Fruit fly (Drosophila melanogaster) Kc167 (cell line): ENCODE results near the gene CG3630.

Experiments
- Myc ChIP-seq: fragments of >200 bp; optimal IDR thresholded peaks from 2 replicates; lab custom pipeline; 2017; ENCODE audit warnings: missing external identifiers
- Sin3A ChIP-seq: fragments of >200 bp; optimal IDR thresholded peaks from 2 replicates; lab custom pipeline; 2018; ENCODE audit warnings: missing external identifiers
- h ChIP-seq: fragments of >200 bp; optimal IDR thresholded peaks from 3 replicates; lab custom pipeline; 2018; ENCODE audit warnings: missing external identifiers
- insv ChIP-seq: fragments of >200 bp; optimal IDR thresholded peaks from 3 replicates; lab custom pipeline; 2018; ENCODE audit warnings: missing external identifiers
- psq ChIP-seq: fragments of >200 bp; optimal IDR thresholded peaks from 2 replicates; lab custom pipeline; 2017; ENCODE audit warnings: missing external identifiers
- ttk ChIP-seq: sonication (Bioruptor generic); optimal IDR thresholded peaks from 2 replicates; lab custom pipeline; 2017; ENCODE audit warnings: missing external identifiers

The CG3630 gene

dm6 chrX:2166129-2166528 lies 4.1 kb downstream of the CG3630 start:
- TF ChIP-seq h (lab: Kevin White, UChicago), result no peak
- TF ChIP-seq Myc (lab: Kevin White, UChicago), result no peak

DNA sequence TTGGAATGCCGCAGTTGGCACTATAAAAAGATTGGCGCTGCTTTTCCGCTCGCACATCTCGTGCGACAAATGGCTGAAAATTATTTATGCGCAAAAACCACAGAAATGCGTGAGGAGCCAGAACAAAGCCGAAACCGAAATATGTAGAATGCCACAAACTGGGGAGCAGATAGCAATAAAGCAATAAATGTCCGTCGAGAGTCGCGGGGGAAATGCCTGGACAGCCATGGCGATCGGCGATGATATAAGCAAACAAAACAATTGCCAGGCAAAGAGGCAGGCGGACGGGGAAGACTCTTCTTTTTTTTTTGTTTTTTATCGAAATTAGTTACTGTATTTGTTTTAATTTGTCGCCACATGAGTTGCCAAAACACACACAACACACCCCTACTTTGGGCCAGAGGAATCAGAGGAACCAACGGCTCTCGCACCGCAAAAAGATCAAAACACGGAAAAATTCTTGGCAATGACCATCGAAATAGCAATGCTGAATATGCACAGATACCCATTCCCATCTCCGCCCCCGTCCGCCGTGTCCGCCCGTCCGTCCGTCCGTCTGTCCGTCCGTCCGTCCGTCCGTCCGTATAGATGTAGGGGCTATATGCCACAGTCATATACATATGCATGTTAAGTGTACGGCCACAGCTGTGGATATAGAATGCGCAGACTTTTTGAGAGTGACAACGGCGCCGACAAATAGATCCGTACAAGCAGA lies 6.6 kb downstream of the CG3630 start:
- TF ChIP-seq Sin3A (no peak), psq (lab: Kevin White, UChicago) (no peak)

- TF ChIP-seq psq (lab: Kevin White, UChicago) (no peak), Myc (lab: Kevin White, UChicago) (no peak), ttk (no peak), Sin3A (no peak), h (lab: Kevin White, UChicago) (no peak), insv (lab: Kevin White, UChicago) (no peak)
Measured at dm6 chrX:2170424-2170823, 8.4 kb downstream of the CG3630 start.

DNA sequence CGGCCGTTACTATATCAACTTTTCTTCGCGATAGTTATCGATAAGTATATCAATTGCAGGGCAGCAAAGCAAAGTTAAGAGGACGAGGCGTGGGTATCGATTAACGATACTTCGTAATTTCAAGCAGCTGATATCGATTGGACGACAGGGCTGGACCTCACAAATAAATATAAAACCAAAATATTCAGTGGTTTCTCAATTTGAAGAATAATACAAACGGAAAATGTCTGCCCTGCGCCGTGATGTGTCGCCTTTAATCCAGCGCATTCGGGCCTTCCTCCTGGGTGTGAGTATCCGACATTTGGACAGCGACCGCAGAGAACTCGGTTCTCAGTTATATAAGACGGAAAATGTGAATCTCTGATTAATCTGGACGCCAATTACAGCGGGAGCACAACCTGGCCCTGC lies 10.4 kb downstream of the CG3630 start, which contains the start of gene ND-B14.5A:
TSS of gene ND-B14.5A (plus strand) at position 107 of the 408 bp plus-strand sequence.
- no peak for TF ChIP-seq ttk
- no peak for TF ChIP-seq h (lab: Kevin White, UChicago)
- TF ChIP-seq Sin3A, result no peak
- no peak for TF ChIP-seq insv (lab: Kevin White, UChicago)
- TF ChIP-seq psq (lab: Kevin White, UChicago), result no peak
- TF ChIP-seq Myc (lab: Kevin White, UChicago), result no peak

DNA sequence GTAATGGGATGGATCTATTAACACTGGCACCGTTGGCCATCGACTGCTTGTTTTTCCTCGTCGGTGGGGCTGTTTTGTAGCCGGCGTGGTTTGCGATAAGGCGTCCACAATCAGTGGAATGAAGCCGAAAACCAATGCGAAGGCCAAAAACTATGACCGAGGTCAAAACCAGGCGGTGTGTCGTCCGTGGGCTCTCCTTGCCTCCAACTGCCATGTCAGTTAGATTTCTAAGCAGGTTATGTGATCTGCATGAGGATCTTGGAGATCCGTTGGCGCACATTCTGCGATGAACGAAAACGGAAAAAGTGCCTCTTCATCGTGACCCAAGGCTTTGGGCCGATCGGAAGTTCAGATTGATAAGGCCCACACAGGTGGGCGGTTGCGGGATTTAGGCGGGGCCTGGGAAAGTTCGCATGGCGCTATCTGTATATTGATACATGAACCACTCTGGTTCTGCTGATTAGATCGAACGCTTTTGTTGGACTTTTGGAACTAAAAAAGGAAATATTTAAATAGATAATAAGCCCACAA lies 13.3 kb downstream of the CG3630 start, which contains the start of gene Cyp4d14:
TSS of gene Cyp4d14 (minus strand) at position 51 of the 531 bp plus-strand sequence.
- TF ChIP-seq ttk (no peak), Sin3A (no peak), h (lab: Kevin White, UChicago) (no peak), psq (lab: Kevin White, UChicago) (no peak), Myc (lab: Kevin White, UChicago) (no peak), insv (lab: Kevin White, UChicago) (no peak)

- no peak for TF ChIP-seq insv (lab: Kevin White, UChicago)
- no peak for TF ChIP-seq h (lab: Kevin White, UChicago)
- TF ChIP-seq ttk, result no peak
- TF ChIP-seq Myc (lab: Kevin White, UChicago), result no peak
- TF ChIP-seq Sin3A, result no peak
- TF ChIP-seq psq (lab: Kevin White, UChicago), result no peak
Measured at dm6 chrX:2175956-2176469, 14.0 kb downstream of the CG3630 start, which contains the start of gene Cyp4d2. Gene Cyp4d2 (plus strand): TSS chrX:2176006.

- TF ChIP-seq Myc (lab: Kevin White, UChicago) (no peak), ttk (no peak), h (lab: Kevin White, UChicago) (no peak), Sin3A (no peak), insv (lab: Kevin White, UChicago) (no peak), psq (lab: Kevin White, UChicago) (no peak)
Measured at dm6 chrX:2178802-2179201, 16.8 kb downstream of the CG3630 start, which contains the start of gene Cyp4ae1. Gene Cyp4ae1 (plus strand): TSS chrX:2179007.

DNA sequence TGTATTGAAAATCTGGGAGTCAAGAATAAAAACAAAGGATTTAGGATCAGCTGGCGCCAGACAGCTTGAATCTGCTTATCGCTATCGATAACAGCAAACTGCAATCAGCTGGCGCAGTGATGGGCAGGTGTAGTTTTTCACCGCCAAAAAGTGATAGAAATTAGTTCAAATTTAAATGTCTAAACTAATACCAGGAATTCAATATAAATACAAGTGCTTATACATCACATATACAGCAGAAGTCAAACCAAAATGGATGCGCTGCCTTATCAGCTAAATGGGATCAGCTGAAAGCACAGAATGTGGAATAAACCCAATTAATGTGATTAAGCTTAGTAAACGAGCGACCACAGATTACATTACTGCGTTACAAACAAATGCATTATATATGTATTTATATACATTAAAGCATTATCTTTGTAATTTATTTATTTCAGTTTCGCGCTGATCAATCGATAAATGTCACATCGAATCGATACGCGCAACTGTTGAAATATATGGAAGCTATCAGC lies 18.8 kb downstream of the CG3630 start, which contains the start of gene pn:
TSS of gene pn (plus strand) at position 462 of the 512 bp plus-strand sequence.
- TF ChIP-seq psq (lab: Kevin White, UChicago) (no peak), Sin3A (no peak), ttk (no peak), insv (lab: Kevin White, UChicago) (no peak), Myc (lab: Kevin White, UChicago) (no peak), h (lab: Kevin White, UChicago) (no peak)

dm6 chrX:2184563-2184962 lies 22.6 kb downstream of the CG3630 start, which contains the start of the genes Nmd3 and CG17776:
Gene Nmd3 (minus strand): TSS chrX:2184668.
Gene CG17776 (plus strand): TSS chrX:2184725.
- no peak for TF ChIP-seq insv (lab: Kevin White, UChicago)

DNA sequence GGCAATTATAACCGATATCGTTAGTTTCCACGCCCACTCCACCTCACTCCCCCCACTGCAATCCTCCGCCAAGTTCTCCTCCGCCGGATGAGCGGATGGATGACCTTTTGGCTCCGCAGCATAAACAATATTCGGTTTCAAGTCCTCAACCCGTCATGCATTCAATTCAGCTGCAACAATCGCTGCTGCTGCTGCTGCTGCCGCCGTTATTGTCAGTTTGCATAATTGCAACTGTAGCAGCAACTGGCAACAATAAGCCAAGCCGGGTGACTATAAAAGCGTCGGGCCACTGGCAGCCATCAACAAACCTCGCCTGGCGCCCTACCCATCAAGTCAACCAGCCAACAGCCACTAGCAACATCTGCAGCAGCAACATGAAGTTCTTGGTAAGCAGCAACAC lies 24.6 kb downstream of the CG3630 start, which contains the start of gene CG17777:
TSS of gene CG17777 (plus strand) at position 301 of the 400 bp plus-strand sequence.
- TF ChIP-seq insv (lab: Kevin White, UChicago) (no peak), Myc (lab: Kevin White, UChicago) (no peak), psq (lab: Kevin White, UChicago) (no peak), h (lab: Kevin White, UChicago) (no peak), Sin3A (no peak), ttk (no peak)

dm6 chrX:2187520-2187919 lies 25.5 kb downstream of the CG3630 start, which contains the start of gene CG3457:
Gene CG3457 (plus strand): TSS chrX:2187820.
- no peak for TF ChIP-seq Myc (lab: Kevin White, UChicago)
- no peak for TF ChIP-seq Sin3A
- TF ChIP-seq insv (lab: Kevin White, UChicago), result no peak
- no peak for TF ChIP-seq h (lab: Kevin White, UChicago)
- no peak for TF ChIP-seq psq (lab: Kevin White, UChicago)
- no peak for TF ChIP-seq ttk

dm6 chrX:2188888-2189287 lies 26.9 kb downstream of the CG3630 start, which contains the start of gene Mct1:
Gene Mct1 (plus strand): TSS chrX:2189188.
- TF ChIP-seq insv (lab: Kevin White, UChicago), result no peak
- no peak for TF ChIP-seq psq (lab: Kevin White, UChicago)
- TF ChIP-seq ttk, result no peak
- no peak for TF ChIP-seq h (lab: Kevin White, UChicago)
- no peak for TF ChIP-seq Myc (lab: Kevin White, UChicago)
- no peak for TF ChIP-seq Sin3A
